Worm (Caenorhabditis elegans) whole organism, midembryonic: ENCODE data around the gene mut-14.

Experiments
- flt-1 ChIP-seq: fragments of 200-800 bp; sonication (Bioruptor generic); IDR thresholded peaks from 2 replicates; pipeline ENCODE4 v1.3.6; 2022; ENCODE audit warnings: missing genetic modification characterization, missing compliant biosample characterization
- klf-2 ChIP-seq: fragments of 200-800 bp; sonication (Bioruptor generic); conservative IDR thresholded peaks from 2 replicates; pipeline ENCODE4 v1.3.6; 2022; ENCODE audit warnings: missing genetic modification reagents, missing genetic modification characterization, missing compliant biosample characterization
- med-1 ChIP-seq: sonication (generic microtip); optimal IDR thresholded peaks from 2 replicates; lab custom pipeline; 2017; ENCODE audit warnings: missing genetic modification characterization, mild to moderate bottlenecking, missing compliant biosample characterization, antibody characterized with exemption, missing genetic modification reagents; ENCODE audit not compliant: insufficient read depth
- ref-1 ChIP-seq: fragments of 200-800 bp; sonication (Bioruptor generic); conservative IDR thresholded peaks from 2 replicates; pipeline ENCODE4 v1.3.6; 2022; ENCODE audit warnings: missing genetic modification reagents, missing genetic modification characterization, missing compliant biosample characterization
- tab-1 ChIP-seq: fragments of 200-800 bp; sonication (Bioruptor generic); IDR thresholded peaks from 2 replicates; pipeline ENCODE4 v1.3.6; 2022; ENCODE audit warnings: missing genetic modification characterization, missing compliant biosample characterization
- ztf-29 ChIP-seq: fragments of 200-800 bp; sonication (Bioruptor generic); IDR thresholded peaks from 2 replicates; pipeline ENCODE4 v1.3.6; 2022; ENCODE audit warnings: missing genetic modification reagents, missing genetic modification characterization, missing compliant biosample characterization

DNA sequence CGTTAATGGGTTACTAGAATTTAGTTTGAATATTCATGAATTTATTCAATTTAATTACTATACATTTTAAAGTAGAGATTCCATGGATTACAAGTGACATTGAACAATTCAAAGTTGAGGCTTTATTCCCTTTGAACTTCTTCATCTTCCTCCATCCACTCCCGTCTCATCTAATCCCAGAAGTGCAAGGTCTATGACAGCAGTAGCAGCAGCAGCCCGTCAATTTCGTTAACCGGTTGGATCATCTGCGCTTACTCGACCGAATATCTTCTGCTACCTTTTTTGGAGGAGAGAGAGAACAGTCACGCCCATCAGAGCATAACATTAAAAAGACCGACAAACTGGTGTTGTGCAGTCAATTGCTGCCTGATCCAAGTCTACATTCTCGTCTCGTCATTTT is 43.2 kb downstream of the mut-14 start, which contains the start of gene M03E7.2:
- no peak for TF ChIP-seq flt-1 (GFP tag; lab: Robert Waterston, UW)
- no peak for TF ChIP-seq med-1 (GFP tag; lab: Kevin White, UChicago)
- no peak for TF ChIP-seq tab-1 (GFP tag; lab: Robert Waterston, UW)
- TF ChIP-seq ztf-29 = no peak
- no peak for TF ChIP-seq klf-2 (GFP tag; lab: Robert Waterston, UW)
- no peak for TF ChIP-seq ref-1 (GFP tag; lab: Robert Waterston, UW)
